Worm (Caenorhabditis elegans): Measurements from ENCODE around the gene F27D9.2.
A peak's percentile ranks its signal among the peaks of the same experiment; 100 is the strongest.

The F27D9.2 gene

ce11 chrX:7659591-7660433 lies 13.0 kb upstream of the F27D9.2 start:
- TF ChIP-seq C08G9.2 (tag; optimal IDR thresholded peaks at IDR 0.05) (no peak), ceh-19 (GFP tag; optimal IDR thresholded peaks at IDR 0.05) (no peak), gmeb-2 (tag; optimal IDR thresholded peaks at IDR 0.05) (no peak), F13H6.1 (tag; optimal IDR thresholded peaks at IDR 0.05) (no peak)

ce11 chrX:7660919-7661557 lies 11.8 kb upstream of the F27D9.2 start, which contains the start of gene pcca-1:
pcca-1 (minus strand) TSS chrX:7660986.
- no peak for TF ChIP-seq fax-1 (tag; optimal IDR thresholded peaks at IDR 0.05)
- TF ChIP-seq elt-2 (tag; optimal IDR thresholded peaks at IDR 0.05) = peak; percentile 18
- no peak for TF ChIP-seq ceh-45 (GFP tag; IDR thresholded peaks at IDR 0.05)
- TF ChIP-seq sdc-2 (tag; optimal IDR thresholded peaks at IDR 0.05) = no peak
- peak; percentile 30 for TF ChIP-seq ceh-18 (tag; optimal IDR thresholded peaks at IDR 0.05)
- TF ChIP-seq nhr-11 (tag; optimal IDR thresholded peaks at IDR 0.05) = no peak
- no peak for TF ChIP-seq gmeb-2 (tag; optimal IDR thresholded peaks at IDR 0.05)
- no peak for TF ChIP-seq ama-1 (optimal IDR thresholded peaks at IDR 0.05)
- TF ChIP-seq lin-11 (tag; optimal IDR thresholded peaks at IDR 0.05) = no peak
- TF ChIP-seq hlh-8 (tag; optimal IDR thresholded peaks at IDR 0.05) = no peak

- TF ChIP-seq ceh-18 (tag; optimal IDR thresholded peaks at IDR 0.05) (peak; percentile 41), ceh-45 (GFP tag; IDR thresholded peaks at IDR 0.05) (no peak)
These were observed 11.2 kb upstream of the F27D9.2 start for ce11 chrX:7661628-7662027.

- TF ChIP-seq che-1 (tag; optimal IDR thresholded peaks at IDR 0.05) (no peak), elt-4 (tag; optimal IDR thresholded peaks at IDR 0.05) (no peak), hlh-13 (GFP tag; optimal IDR thresholded peaks at IDR 0.05) (no peak), ceh-34 (tag; optimal IDR thresholded peaks at IDR 0.05) (no peak), ama-1 (optimal IDR thresholded peaks at IDR 0.05) (no peak), pha-4 (tag; optimal IDR thresholded peaks at IDR 0.05) (no peak), K09A11.1 (tag; optimal IDR thresholded peaks at IDR 0.05; ENCODE audit: insufficient read depth) (no peak), unc-42 (tag; optimal IDR thresholded peaks at IDR 0.05) (no peak), ceh-45 (GFP tag; IDR thresholded peaks at IDR 0.05) (no peak), pat-9 (tag; optimal IDR thresholded peaks at IDR 0.05) (no peak), dve-1 (tag; optimal IDR thresholded peaks at IDR 0.05) (no peak), odd-2 (tag; optimal IDR thresholded peaks at IDR 0.05) (no peak), syd-9 (tag; optimal IDR thresholded peaks at IDR 0.05) (no peak), unc-3 (GFP tag; conservative IDR thresholded peaks at IDR 0.05) (no peak), unc-3 (tag; optimal IDR thresholded peaks at IDR 0.05) (no peak), ceh-9 (tag; optimal IDR thresholded peaks at IDR 0.05) (no peak), sox-2 (GFP tag; IDR thresholded peaks at IDR 0.05) (no peak), ztf-16 (tag; optimal IDR thresholded peaks at IDR 0.05) (no peak), eyg-1 (tag; optimal IDR thresholded peaks at IDR 0.05) (no peak), lin-11 (tag; optimal IDR thresholded peaks at IDR 0.05) (no peak), Y22D7AL.16 (tag; optimal IDR thresholded peaks at IDR 0.05) (no peak)
These were observed 10.3 kb upstream of the F27D9.2 start for ce11 chrX:7662532-7662931.

ce11 chrX:7664419-7664818 lies 8.4 kb upstream of the F27D9.2 start:
- TF ChIP-seq K02D7.2 (tag; optimal IDR thresholded peaks at IDR 0.05) = no peak
- TF ChIP-seq ceh-48 (tag; optimal IDR thresholded peaks at IDR 0.05) = no peak
- TF ChIP-seq eyg-1 (tag; optimal IDR thresholded peaks at IDR 0.05) = no peak
- TF ChIP-seq mec-3 (tag; optimal IDR thresholded peaks at IDR 0.05; ENCODE audit: borderline replicate concordance) = no peak
- no peak for TF ChIP-seq ceh-34 (tag; optimal IDR thresholded peaks at IDR 0.05)
- no peak for TF ChIP-seq pax-1 (tag; optimal IDR thresholded peaks at IDR 0.05)
- TF ChIP-seq unc-42 (tag; optimal IDR thresholded peaks at IDR 0.05) = no peak
- no peak for TF ChIP-seq madf-2 (tag; optimal IDR thresholded peaks at IDR 0.05)
- no peak for TF ChIP-seq rnt-1 (tag; optimal IDR thresholded peaks at IDR 0.05)
- TF ChIP-seq ceh-19 (GFP tag; optimal IDR thresholded peaks at IDR 0.05) = no peak
